Worm (Caenorhabditis elegans) whole organism, L4 larva: Measurements from ENCODE around the gene srf-3.
A peak's percentile ranks its signal among the peaks of the same experiment; 100 is the strongest.

Source experiments
- D1046.2 ChIP-seq: fragments of 200-800 bp; sonication (Bioruptor generic); IDR thresholded peaks from 2 replicates; pipeline ENCODE4 v1.3.6; 2022; ENCODE audit warnings: missing genetic modification characterization, missing compliant biosample characterization
- F10B5.3 ChIP-seq: sonication (generic microtip); optimal IDR thresholded peaks from 2 replicates; lab custom pipeline; 2016; ENCODE audit warnings: mild to moderate bottlenecking, missing genetic modification characterization, missing compliant biosample characterization
- F37D6.2 ChIP-seq: sonication (generic microtip); optimal IDR thresholded peaks from 2 replicates; lab custom pipeline; 2016; ENCODE audit warnings: mild to moderate bottlenecking, missing genetic modification characterization, missing compliant biosample characterization
- F44E2.7 ChIP-seq: fragments of 200-800 bp; sonication (Bioruptor generic); IDR thresholded peaks from 2 replicates; pipeline ENCODE4 v2.1.2; 2022; ENCODE audit warnings: missing genetic modification characterization, missing compliant biosample characterization
- R02D3.7 ChIP-seq: fragments of 150-350 bp; sonication (generic microtip); optimal IDR thresholded peaks from 3 replicates; lab custom pipeline; 2014; ENCODE audit warnings: missing biosample characterization, missing genetic modification characterization
- Y5F2A.4 ChIP-seq: fragments of 200-800 bp; sonication (Bioruptor generic); optimal IDR thresholded peaks from 2 replicates; lab custom pipeline; 2018; ENCODE audit warnings: mild to moderate bottlenecking, missing genetic modification characterization, missing compliant biosample characterization
- Y75B8A.6 ChIP-seq: fragments of 200-800 bp; sonication (Bioruptor generic); IDR thresholded peaks from 2 replicates; pipeline ENCODE4 v1.3.6; 2022; ENCODE audit warnings: missing genetic modification reagents, missing genetic modification characterization, missing compliant biosample characterization
- aha-1 ChIP-seq: fragments of 150-350 bp; peaks from one replicate; lab custom pipeline; 2014; ENCODE audit warnings: missing biosample characterization, missing genetic modification characterization
- aly-2 ChIP-seq: sonication (generic microtip); optimal IDR thresholded peaks from 2 replicates; lab custom pipeline; 2018; ENCODE audit warnings: missing biosample characterization, missing genetic modification characterization
- arid-1 ChIP-seq: fragments of 200-800 bp; sonication (Bioruptor generic); conservative IDR thresholded peaks from 2 replicates; pipeline ENCODE4 v1.3.6; 2022; ENCODE audit warnings: missing genetic modification reagents, missing genetic modification characterization, missing compliant biosample characterization
- ceh-20 ChIP-seq: fragments of 200-800 bp; sonication (Bioruptor generic); IDR thresholded peaks from 2 replicates; pipeline ENCODE4 v1.3.6; 2022; ENCODE audit warnings: missing genetic modification reagents, missing genetic modification characterization, missing compliant biosample characterization
- ctbp-1 ChIP-seq: fragments of 200-800 bp; sonication (Bioruptor generic); IDR thresholded peaks from 2 replicates; pipeline ENCODE4 v1.3.6; 2022; ENCODE audit warnings: missing genetic modification reagents, missing genetic modification characterization, missing compliant biosample characterization
- daf-12 ChIP-seq: fragments of 150-350 bp; optimal IDR thresholded peaks from 2 replicates; lab custom pipeline; 2014; ENCODE audit warnings: missing biosample characterization, missing genetic modification reagents, missing genetic modification characterization
- daf-8 ChIP-seq: fragments of 200-800 bp; sonication (Bioruptor generic); IDR thresholded peaks from 2 replicates; pipeline ENCODE4 v1.3.6; 2022; ENCODE audit warnings: missing genetic modification characterization, missing compliant biosample characterization
- dmd-8 ChIP-seq: fragments of 200-800 bp; sonication (Bioruptor generic); IDR thresholded peaks from 2 replicates; pipeline ENCODE4 v1.3.6; 2022; ENCODE audit warnings: missing genetic modification characterization, missing compliant biosample characterization
- dve-1 ChIP-seq: sonication (generic microtip); optimal IDR thresholded peaks from 2 replicates; lab custom pipeline; 2017; ENCODE audit warnings: antibody characterized with exemption, mild to moderate bottlenecking, missing genetic modification characterization, missing compliant biosample characterization; ENCODE audit not compliant: insufficient read depth
- egl-27 ChIP-seq: sonication (generic microtip); optimal IDR thresholded peaks from 3 replicates; lab custom pipeline; 2017; ENCODE audit warnings: missing biosample characterization, missing genetic modification reagents, missing genetic modification characterization
- hlh-11 ChIP-seq: fragments of 200-800 bp; sonication (Bioruptor generic); optimal IDR thresholded peaks from 2 replicates; lab custom pipeline; 2018; ENCODE audit warnings: mild to moderate bottlenecking, missing genetic modification characterization, missing compliant biosample characterization
- hlh-30 ChIP-seq: sonication (generic microtip); optimal IDR thresholded peaks from 2 replicates; lab custom pipeline; 2017; ENCODE audit warnings: antibody characterized with exemption, mild to moderate bottlenecking, missing genetic modification characterization, missing compliant biosample characterization; ENCODE audit not compliant: insufficient read depth
- jun-1 ChIP-seq: fragments of 150-350 bp; optimal IDR thresholded peaks from 2 replicates; lab custom pipeline; 2014; ENCODE audit warnings: missing biosample characterization, missing genetic modification reagents, missing genetic modification characterization
- lim-7 ChIP-seq: fragments of 200-800 bp; sonication (Bioruptor generic); IDR thresholded peaks from 2 replicates; pipeline ENCODE4 v1.3.6; 2022; ENCODE audit warnings: missing genetic modification characterization, missing compliant biosample characterization
- lin-1 ChIP-seq: fragments of 200-800 bp; sonication (Bioruptor generic); IDR thresholded peaks from 2 replicates; pipeline ENCODE4 v1.3.6; 2022; ENCODE audit warnings: missing genetic modification reagents, missing genetic modification characterization, missing compliant biosample characterization
- lin-13 ChIP-seq: fragments of 150-350 bp; optimal IDR thresholded peaks from 2 replicates; lab custom pipeline; 2014; ENCODE audit warnings: missing biosample characterization, missing genetic modification reagents, missing genetic modification characterization
- lsy-2 ChIP-seq, 2 experiments: fragments of 150-350 bp in 1 of 2; sonication (generic microtip) in 1 of 2; optimal IDR thresholded peaks; 2 replicates each; lab custom pipeline; 2014 to 2017; ENCODE audit warnings: missing biosample characterization in 2 of 2, missing genetic modification characterization in 2 of 2
- madf-9 ChIP-seq: fragments of 200-800 bp; sonication (Bioruptor generic); conservative IDR thresholded peaks from 2 replicates; pipeline ENCODE4 v1.3.6; 2022; ENCODE audit warnings: missing genetic modification reagents, missing genetic modification characterization, missing compliant biosample characterization
- mdl-1 ChIP-seq, 2 experiments: fragments of 150-350 bp in 1 of 2; sonication (generic microtip) in 1 of 2; optimal IDR thresholded peaks; 2 replicates each; lab custom pipeline; 2014 to 2017; ENCODE audit warnings: missing biosample characterization in 2 of 2, missing genetic modification characterization in 2 of 2
- nhr-111 ChIP-seq: fragments of 200-800 bp; sonication (Bioruptor generic); optimal IDR thresholded peaks from 2 replicates; lab custom pipeline; 2018; ENCODE audit warnings: mild to moderate bottlenecking, missing genetic modification characterization, missing compliant biosample characterization
- nhr-25 ChIP-seq: sonication (generic microtip); optimal IDR thresholded peaks from 2 replicates; lab custom pipeline; 2017; ENCODE audit warnings: missing genetic modification characterization, mild to moderate bottlenecking, missing compliant biosample characterization, antibody characterized with exemption, moderate library complexity, borderline replicate concordance; ENCODE audit not compliant: insufficient read depth
- nhr-6 ChIP-seq: fragments of 150-350 bp; optimal IDR thresholded peaks from 2 replicates; lab custom pipeline; 2014; ENCODE audit warnings: missing biosample characterization, missing genetic modification characterization
- nhr-77 ChIP-seq: fragments of 150-350 bp; optimal IDR thresholded peaks from 2 replicates; lab custom pipeline; 2014; ENCODE audit warnings: missing biosample characterization, missing genetic modification characterization
- pqm-1 ChIP-seq: sonication (generic microtip); optimal IDR thresholded peaks from 2 replicates; lab custom pipeline; 2017; ENCODE audit warnings: missing biosample characterization, missing genetic modification characterization
- rbr-2 ChIP-seq: sonication (generic microtip); optimal IDR thresholded peaks from 2 replicates; lab custom pipeline; 2016; ENCODE audit warnings: missing genotype, missing genetic modification characterization, missing compliant biosample characterization
- sdz-12 ChIP-seq: fragments of 200-800 bp; sonication (Bioruptor generic); optimal IDR thresholded peaks from 2 replicates; lab custom pipeline; 2018; ENCODE audit warnings: mild to moderate bottlenecking, missing genetic modification characterization, missing compliant biosample characterization
- set-16 ChIP-seq: fragments of 200-800 bp; sonication (Bioruptor generic); IDR thresholded peaks from 2 replicates; pipeline ENCODE4 v1.3.6; 2022; ENCODE audit warnings: missing genetic modification reagents, missing genetic modification characterization, missing compliant biosample characterization
- snpc-4 ChIP-seq: fragments of 150-350 bp; optimal IDR thresholded peaks from 2 replicates; lab custom pipeline; 2014; ENCODE audit warnings: missing biosample characterization, missing genetic modification characterization
- spr-3 ChIP-seq: fragments of 200-800 bp; sonication (Bioruptor generic); optimal IDR thresholded peaks from 2 replicates; lab custom pipeline; 2018; ENCODE audit warnings: mild to moderate bottlenecking, missing genetic modification characterization, missing compliant biosample characterization
- tra-1 ChIP-seq: fragments of 200-800 bp; sonication (Bioruptor generic); IDR thresholded peaks from 2 replicates; pipeline ENCODE4 v1.3.6; 2022; ENCODE audit warnings: missing genetic modification reagents, missing genetic modification characterization, missing compliant biosample characterization
- vab-7 ChIP-seq: fragments of 200-800 bp; sonication (Bioruptor generic); IDR thresholded peaks from 2 replicates; pipeline ENCODE4 v1.3.6; 2022; ENCODE audit warnings: missing genetic modification reagents, missing genetic modification characterization, missing compliant biosample characterization
- zag-1 ChIP-seq: fragments of 150-350 bp; optimal IDR thresholded peaks from 2 replicates; lab custom pipeline; 2014; ENCODE audit warnings: missing biosample characterization, missing genetic modification characterization
- zfp-2 ChIP-seq: sonication (generic microtip); optimal IDR thresholded peaks from 2 replicates; lab custom pipeline; 2016; ENCODE audit warnings: mild to moderate bottlenecking, missing genetic modification characterization, missing compliant biosample characterization
- zip-11 ChIP-seq: fragments of 200-800 bp; sonication (Bioruptor generic); IDR thresholded peaks from 2 replicates; pipeline ENCODE4 v1.3.6; 2022; ENCODE audit warnings: missing genetic modification characterization, missing compliant biosample characterization

srf-3 gene

DNA sequence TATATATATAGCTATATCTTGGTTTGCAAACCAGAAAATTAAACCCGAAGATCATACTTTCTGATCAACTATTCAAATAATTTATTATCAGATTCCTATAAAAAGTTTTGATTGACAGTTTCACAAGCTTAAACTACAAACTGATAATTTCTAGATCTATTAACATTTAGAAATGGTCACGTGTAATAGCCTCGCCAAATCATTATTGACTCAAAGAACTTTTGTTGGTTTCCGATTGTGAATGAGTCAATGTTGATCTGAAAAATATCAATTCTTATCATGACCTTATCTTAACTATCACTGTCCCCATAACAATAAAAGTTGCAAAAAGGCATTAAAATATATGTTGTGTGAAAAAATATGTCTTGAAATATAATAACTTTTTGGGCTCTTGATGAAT is 7.2 kb upstream of the srf-3 start (continued):
- TF ChIP-seq nhr-111 (GFP tag; lab: Kevin White, UChicago): no peak
- TF ChIP-seq ctbp-1: no peak
- TF ChIP-seq D1046.2 (GFP tag; lab: Robert Waterston, UW): no peak
- TF ChIP-seq zip-11 (GFP tag; lab: Robert Waterston, UW): no peak
- peak; percentile 87 for TF ChIP-seq nhr-6 (tag; lab: Kevin White, UChicago)
- no peak for TF ChIP-seq rbr-2 (tag; lab: Kevin White, UChicago)
- peak; percentile 94 for TF ChIP-seq lin-1 (GFP tag; lab: Robert Waterston, UW)
- TF ChIP-seq hlh-30 (tag; lab: Kevin White, UChicago): peak; percentile 32
- TF ChIP-seq sdz-12 (GFP tag; lab: Kevin White, UChicago): no peak
- no peak for TF ChIP-seq vab-7 (GFP tag; lab: Robert Waterston, UW)
- no peak for TF ChIP-seq lin-13 (GFP tag; lab: Kevin White, UChicago)
- TF ChIP-seq lsy-2 (tag; optimal IDR thresholded peaks at IDR 0.05; lab: Kevin White, UChicago): peak in 1 of 2 experiments; percentile 42
- TF ChIP-seq dve-1 (tag; lab: Kevin White, UChicago): peak; percentile 99
- TF ChIP-seq nhr-77 (tag; lab: Kevin White, UChicago): peak; percentile 83
- TF ChIP-seq egl-27 (tag; lab: Kevin White, UChicago): no peak
- TF ChIP-seq F10B5.3: no peak
- TF ChIP-seq arid-1 (GFP tag; lab: Robert Waterston, UW): no peak
- TF ChIP-seq Y5F2A.4 (GFP tag; lab: Kevin White, UChicago): no peak
- TF ChIP-seq pqm-1 (tag; lab: Kevin White, UChicago): peak; percentile 71
- TF ChIP-seq lim-7 (GFP tag; lab: Robert Waterston, UW): no peak
- no peak for TF ChIP-seq aly-2 (tag; lab: Kevin White, UChicago)
- no peak for TF ChIP-seq spr-3 (GFP tag; lab: Kevin White, UChicago)
- no peak for TF ChIP-seq Y75B8A.6 (GFP tag; lab: Robert Waterston, UW)

ce11 chrIV:12842895-12843294 is 6.4 kb upstream of the srf-3 start:
- TF ChIP-seq snpc-4 (tag; lab: Kevin White, UChicago) (no peak), madf-9 (no peak), mdl-1 (tag; optimal IDR thresholded peaks at IDR 0.05; lab: Kevin White, UChicago) (no peak), dmd-8 (no peak), F44E2.7 (GFP tag; lab: Robert Waterston, UW) (no peak), F37D6.2 (tag; lab: Kevin White, UChicago) (no peak), daf-12 (no peak), zfp-2 (no peak), tra-1 (GFP tag; lab: Robert Waterston, UW) (no peak), nhr-25 (tag; lab: Kevin White, UChicago) (no peak), R02D3.7 (tag; lab: Kevin White, UChicago) (no peak), zip-11 (GFP tag; lab: Robert Waterston, UW) (no peak), ceh-20 (GFP tag; lab: Robert Waterston, UW) (no peak), hlh-11 (no peak)

DNA sequence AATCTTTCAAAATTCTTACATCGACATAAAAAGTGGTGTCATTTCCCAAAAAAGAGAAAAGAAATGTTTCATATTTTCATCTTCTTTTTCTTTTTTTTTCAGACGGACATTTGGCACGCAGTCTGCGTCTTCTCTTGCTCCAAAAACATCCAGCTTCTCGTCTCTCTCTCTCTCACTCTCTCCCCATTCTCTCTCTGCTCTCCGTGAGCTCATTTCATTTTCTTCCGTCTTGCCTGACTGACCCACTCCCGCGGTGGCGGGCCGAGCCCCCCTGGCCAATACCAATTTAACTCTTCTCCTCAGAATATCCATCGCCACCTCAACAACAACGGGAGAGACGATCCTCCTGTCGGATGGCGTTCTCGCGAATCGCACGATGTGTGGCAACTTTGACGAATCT is 3.7 kb upstream of the srf-3 start, which contains the start of gene txt-19:
TSS of gene txt-19 (plus strand) at position 304 of the 400 bp plus-strand sequence.
- TF ChIP-seq zag-1 (tag; lab: Kevin White, UChicago) (no peak), aha-1 (peak; percentile 28), sdz-12 (GFP tag; lab: Kevin White, UChicago) (peak; percentile 5), hlh-11 (peak; percentile 16), jun-1 (tag; lab: Kevin White, UChicago) (no peak), rbr-2 (tag; lab: Kevin White, UChicago) (peak; percentile 21), set-16 (peak; percentile 71), daf-8 (no peak)
